Worm (Caenorhabditis elegans): ENCODE results near the gene fbxb-72.

Gene fbxb-72

DNA sequence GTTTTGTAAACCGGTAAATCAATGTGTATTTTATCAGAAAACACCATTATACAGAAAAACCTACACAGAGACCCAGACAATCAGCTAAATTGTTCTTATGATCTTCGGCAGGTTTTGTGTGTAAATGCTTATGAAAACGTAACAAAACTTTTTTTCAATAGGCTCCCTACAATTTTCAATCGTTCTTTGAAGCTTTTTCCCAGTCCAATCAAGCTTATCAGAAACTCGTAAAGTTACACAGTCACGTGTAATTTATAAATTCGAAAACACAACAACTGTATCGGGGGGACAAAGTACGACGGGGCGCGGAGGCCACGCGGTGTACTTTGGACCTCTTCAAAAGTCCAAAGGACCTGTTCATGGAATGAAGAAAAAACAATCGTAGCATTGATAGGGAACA is 6.5 kb upstream of the fbxb-72 start (continued):
- TF ChIP-seq daf-8 (GFP tag; IDR thresholded peaks at IDR 0.05), result no peak
- peak; percentile 78 for TF ChIP-seq T26A8.4 (GFP tag; IDR thresholded peaks at IDR 0.05)
- no peak for TF ChIP-seq daf-12 (tag; optimal IDR thresholded peaks at IDR 0.05)
- no peak for TF ChIP-seq hmg-1.1 (GFP tag; IDR thresholded peaks at IDR 0.05)
- peak; percentile 66 for TF ChIP-seq dmd-6 (GFP tag; IDR thresholded peaks at IDR 0.05)
- no peak for TF ChIP-seq D1046.2 (GFP tag; IDR thresholded peaks at IDR 0.05)
- no peak for TF ChIP-seq madf-5 (GFP tag; IDR thresholded peaks at IDR 0.05)
- TF ChIP-seq pqm-1 (tag; optimal IDR thresholded peaks at IDR 0.05), result no peak
- no peak for TF ChIP-seq zip-2 (tag; optimal IDR thresholded peaks at IDR 0.05)
- peak; percentile 78 for TF ChIP-seq mep-1 (tag; optimal IDR thresholded peaks at IDR 0.05)
- TF ChIP-seq unc-39 (tag; optimal IDR thresholded peaks at IDR 0.05), result no peak
- TF ChIP-seq hlh-30 (tag; optimal IDR thresholded peaks at IDR 0.05; ENCODE audit: insufficient read depth), result peak; percentile 89
- peak; percentile 73 for TF ChIP-seq nhr-102 (tag; optimal IDR thresholded peaks at IDR 0.05)
- no peak for TF ChIP-seq egl-43 (GFP tag; IDR thresholded peaks at IDR 0.05)
- TF ChIP-seq zfp-2 (tag; optimal IDR thresholded peaks at IDR 0.05), result no peak
- TF ChIP-seq spr-3 (GFP tag; optimal IDR thresholded peaks at IDR 0.05), result no peak
- peak; percentile 80 for TF ChIP-seq duxl-1 (tag; optimal IDR thresholded peaks at IDR 0.05; ENCODE audit: poor library complexity)
- peak; percentile 25 for TF ChIP-seq spr-1 (tag; optimal IDR thresholded peaks at IDR 0.05)
- peak in 1 of 2 experiments; percentile 74 for TF ChIP-seq mdl-1 (tag; optimal IDR thresholded peaks at IDR 0.05)
- TF ChIP-seq nhr-42 (GFP tag; IDR thresholded peaks at IDR 0.05), result 0 out of 2 replicates have a peak, but pooled peaks have one; percentile 4
- no peak for TF ChIP-seq ceh-28 (tag; optimal IDR thresholded peaks at IDR 0.05)
- no peak for TF ChIP-seq attf-4 (tag; optimal IDR thresholded peaks at IDR 0.05)
- TF ChIP-seq Y48G9A.11 (GFP tag; IDR thresholded peaks at IDR 0.05), result no peak
- TF ChIP-seq ceh-82 (tag; optimal IDR thresholded peaks at IDR 0.05), result no peak
- peak in 1 of 2 experiments; percentile 47 for TF ChIP-seq hif-1 (tag; optimal IDR thresholded peaks at IDR 0.05)
- TF ChIP-seq ces-1 (GFP tag; optimal IDR thresholded peaks at IDR 0.05), result no peak

DNA sequence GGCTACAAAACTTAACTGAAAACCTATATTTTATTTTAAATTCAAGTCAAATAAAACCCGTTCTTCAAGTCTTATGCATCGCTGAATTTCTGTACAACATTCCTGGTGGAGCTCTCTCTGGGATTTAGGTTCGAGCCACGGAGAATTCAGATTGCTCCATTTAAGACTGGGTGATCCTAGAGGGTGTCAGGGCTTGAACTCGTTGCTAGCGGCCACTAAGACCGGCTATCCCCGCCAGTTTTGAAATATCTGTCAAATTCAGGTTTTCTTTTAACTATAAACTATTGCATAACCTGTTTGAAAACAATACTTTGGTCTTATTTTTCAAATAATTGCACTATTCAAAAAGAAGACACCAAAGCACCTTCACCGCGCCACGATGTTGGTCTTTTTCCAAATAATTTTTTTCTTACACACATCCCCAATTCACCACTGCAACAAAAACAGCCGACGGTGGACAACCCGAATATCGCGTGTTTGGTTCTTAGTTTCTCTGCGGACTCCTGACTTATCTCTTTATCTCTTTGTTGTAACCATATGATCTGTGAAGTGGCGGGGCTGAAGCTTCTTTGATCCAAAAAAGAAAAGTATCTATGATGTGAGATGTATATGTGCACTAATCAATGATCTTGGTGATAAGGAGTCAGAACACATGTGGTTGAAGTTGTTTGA is 5.2 kb upstream of the fbxb-72 start:
- TF ChIP-seq madf-5 (GFP tag; IDR thresholded peaks at IDR 0.05), result no peak
- TF ChIP-seq lim-7 (GFP tag; IDR thresholded peaks at IDR 0.05), result no peak
- peak; percentile 23 for TF ChIP-seq T20F7.1 (GFP tag; optimal IDR thresholded peaks at IDR 0.05)
- TF ChIP-seq mdl-1 (tag; optimal IDR thresholded peaks at IDR 0.05), result peak; percentile 26 to 81
- TF ChIP-seq nhr-11 (tag; optimal IDR thresholded peaks at IDR 0.05), result peak; percentile 69
- no peak for TF ChIP-seq F26F4.8 (GFP tag; conservative IDR thresholded peaks at IDR 0.05)
- TF ChIP-seq hlh-11 (tag; optimal IDR thresholded peaks at IDR 0.05), result peak; percentile 94
- peak in 1 of 2 experiments; percentile 69 for TF ChIP-seq lsy-2 (tag; optimal IDR thresholded peaks at IDR 0.05)
- TF ChIP-seq nhr-77 (tag; optimal IDR thresholded peaks at IDR 0.05), result peak; percentile 64
- TF ChIP-seq Y48G9A.11 (GFP tag; IDR thresholded peaks at IDR 0.05), result 0 out of 2 replicates have a peak, but pooled peaks have one; percentile 10
- peak; percentile 15 for TF ChIP-seq zip-2 (tag; optimal IDR thresholded peaks at IDR 0.05)
- TF ChIP-seq vab-7 (GFP tag; IDR thresholded peaks at IDR 0.05), result no peak
- TF ChIP-seq egl-43 (GFP tag; IDR thresholded peaks at IDR 0.05), result 0 out of 2 replicates have a peak, but pooled peaks have one; percentile 4
- TF ChIP-seq nhr-111 (GFP tag; optimal IDR thresholded peaks at IDR 0.05), result peak; percentile 47
- TF ChIP-seq mxl-3 (GFP tag; optimal IDR thresholded peaks at IDR 0.05), result peak; percentile 59
- TF ChIP-seq hlh-30 (tag; optimal IDR thresholded peaks at IDR 0.05; ENCODE audit: insufficient read depth), result peak; percentile 91
- peak; percentile 96 for TF ChIP-seq dve-1 (tag; optimal IDR thresholded peaks at IDR 0.05; ENCODE audit: insufficient read depth)
- no peak for TF ChIP-seq ceh-32 (tag; optimal IDR thresholded peaks at IDR 0.05; ENCODE audit: poor library complexity)
- TF ChIP-seq nhr-102 (tag; optimal IDR thresholded peaks at IDR 0.05), result peak; percentile 18
- no peak for TF ChIP-seq arid-1 (GFP tag; conservative IDR thresholded peaks at IDR 0.05)
- TF ChIP-seq mep-1 (tag; optimal IDR thresholded peaks at IDR 0.05), result peak; percentile 61
- peak; percentile 89 for TF ChIP-seq nhr-10 (tag; optimal IDR thresholded peaks at IDR 0.05)
- peak; percentile 68 for TF ChIP-seq nhr-28 (tag; optimal IDR thresholded peaks at IDR 0.05)
- peak; percentile 57 for TF ChIP-seq spr-1 (tag; optimal IDR thresholded peaks at IDR 0.05)
- TF ChIP-seq F49E8.2 (tag; optimal IDR thresholded peaks at IDR 0.05; ENCODE audit: borderline replicate concordance), result no peak
- 0 out of 2 replicates have a peak, but pooled peaks have one; percentile 23 for TF ChIP-seq zfp-3 (GFP tag; conservative IDR thresholded peaks at IDR 0.05)
- 0 out of 2 replicates have a peak, but pooled peaks have one; percentile 28 for TF ChIP-seq Y105C5A.15 (GFP tag; IDR thresholded peaks at IDR 0.05)
- 0 out of 2 replicates have a peak, but pooled peaks have one; percentile 26 for TF ChIP-seq hmg-1.1 (GFP tag; IDR thresholded peaks at IDR 0.05)
- peak in 1 of 2 experiments; percentile 62 for TF ChIP-seq daf-16 (GFP tag; optimal IDR thresholded peaks at IDR 0.05)
- TF ChIP-seq daf-16 (tag; optimal IDR thresholded peaks at IDR 0.05), result peak; percentile 56
- TF ChIP-seq nhr-237 (tag; optimal IDR thresholded peaks at IDR 0.05), result no peak
- TF ChIP-seq T26A8.4 (GFP tag; IDR thresholded peaks at IDR 0.05), result peak; percentile 39; the same call in 1 of the 2 replicates

Data from whole organism, L4 larva.